Fruit fly (Drosophila melanogaster): ENCODE results near the gene mh.
A peak's percentile ranks its signal among the peaks of the same experiment; 100 is the strongest.

mh gene

dm6 chrX:15475367-15475789, at the start of gene mh:
Gene mh, minus strand, starts transcription at chrX:15475400.
- TF ChIP-seq Sin3A (optimal IDR thresholded peaks at IDR 0.05) (no peak), insv (optimal IDR thresholded peaks at IDR 0.05) (no peak), ttk (optimal IDR thresholded peaks at IDR 0.05) (no peak), h (optimal IDR thresholded peaks at IDR 0.05) (no peak), Myc (optimal IDR thresholded peaks at IDR 0.05) (no peak), psq (optimal IDR thresholded peaks at IDR 0.05) (no peak)

- TF ChIP-seq insv (optimal IDR thresholded peaks at IDR 0.05) = no peak
- no peak for TF ChIP-seq ttk (optimal IDR thresholded peaks at IDR 0.05)
- TF ChIP-seq Myc (optimal IDR thresholded peaks at IDR 0.05) = no peak
- TF ChIP-seq Sin3A (optimal IDR thresholded peaks at IDR 0.05) = no peak
- no peak for TF ChIP-seq psq (optimal IDR thresholded peaks at IDR 0.05)
- TF ChIP-seq h (optimal IDR thresholded peaks at IDR 0.05) = no peak
Measured at dm6 chrX:15522426-15523153, 47.4 kb upstream of the mh start.

dm6 chrX:15511399-15511798, 36.2 kb upstream of the mh start:
- no peak for TF ChIP-seq Myc (optimal IDR thresholded peaks at IDR 0.05)
- no peak for TF ChIP-seq Sin3A (optimal IDR thresholded peaks at IDR 0.05)
- no peak for TF ChIP-seq psq (optimal IDR thresholded peaks at IDR 0.05)
- no peak for TF ChIP-seq ttk (optimal IDR thresholded peaks at IDR 0.05)
- TF ChIP-seq h (optimal IDR thresholded peaks at IDR 0.05) = no peak
- no peak for TF ChIP-seq insv (optimal IDR thresholded peaks at IDR 0.05)

DNA sequence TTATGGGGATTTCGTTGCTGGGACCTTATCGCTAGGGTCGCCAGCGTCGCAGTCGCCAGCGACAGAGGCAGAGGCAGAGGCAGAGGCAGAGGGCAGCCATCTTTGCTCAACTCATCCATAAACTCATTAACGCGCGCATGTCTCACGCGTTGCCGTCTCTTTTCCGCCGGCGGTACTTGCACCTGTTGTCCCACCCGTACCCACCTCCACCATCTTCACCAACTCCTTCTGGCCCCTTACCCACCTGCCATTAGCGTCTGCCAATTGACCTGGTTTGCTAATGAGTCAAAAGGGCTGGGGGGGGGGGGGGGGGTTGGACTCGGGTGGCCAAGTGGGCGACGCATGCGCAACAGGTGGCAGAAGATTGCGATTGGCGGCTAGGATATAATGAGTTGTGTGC, 27.7 kb upstream of the mh start:
- TF ChIP-seq h (optimal IDR thresholded peaks at IDR 0.05) = no peak
- TF ChIP-seq ttk (optimal IDR thresholded peaks at IDR 0.05) = peak; percentile 54

- TF ChIP-seq Sin3A (optimal IDR thresholded peaks at IDR 0.05) = no peak
- TF ChIP-seq insv (optimal IDR thresholded peaks at IDR 0.05) = no peak
- TF ChIP-seq Myc (optimal IDR thresholded peaks at IDR 0.05) = no peak
Measured at dm6 chrX:15501706-15502267, 26.6 kb upstream of the mh start.

DNA sequence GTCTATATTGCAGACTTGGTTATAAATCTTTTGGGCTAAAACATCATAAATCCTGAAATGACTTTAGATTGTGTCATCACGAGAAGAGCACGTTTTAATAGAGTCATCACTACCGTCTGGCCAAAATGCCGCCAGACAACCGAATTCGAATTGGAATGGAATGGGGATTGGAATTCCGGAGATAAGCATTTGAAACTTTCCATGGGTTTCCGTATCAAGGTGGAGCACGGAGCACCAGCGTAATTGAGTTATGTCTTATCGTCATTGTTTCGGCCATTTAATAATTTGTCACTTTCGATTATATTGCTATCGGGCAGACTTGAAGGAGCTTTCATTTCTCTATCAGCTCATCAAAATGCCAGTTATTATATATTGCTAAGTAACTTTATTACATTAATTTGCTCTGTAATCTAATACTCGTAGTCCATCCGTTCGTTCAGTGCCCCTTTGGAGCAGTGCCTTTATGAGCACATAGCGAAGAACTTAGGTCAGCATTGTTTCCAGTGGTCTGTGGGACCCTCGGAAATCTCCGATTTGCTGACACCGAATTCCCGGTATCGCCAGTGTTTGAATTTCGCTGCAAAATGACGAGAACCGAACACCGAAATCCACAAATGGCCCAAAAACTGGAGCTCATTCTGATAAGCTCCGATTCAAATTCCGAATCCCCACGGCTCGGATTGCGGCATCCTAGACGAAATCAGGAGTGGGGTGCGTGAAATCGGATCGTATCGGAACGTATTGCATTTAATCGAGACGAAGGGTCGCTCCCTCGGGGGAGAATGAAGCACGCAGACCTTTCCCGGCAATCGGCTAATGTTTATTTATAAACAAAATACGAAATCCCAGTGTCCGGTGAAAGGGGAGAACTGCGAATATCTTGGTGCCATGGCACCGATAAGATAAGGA, 25.1 kb upstream of the mh start:
- no peak for TF ChIP-seq h (optimal IDR thresholded peaks at IDR 0.05)
- no peak for TF ChIP-seq psq (optimal IDR thresholded peaks at IDR 0.05)
- no peak for TF ChIP-seq Sin3A (optimal IDR thresholded peaks at IDR 0.05)
- no peak for TF ChIP-seq Myc (optimal IDR thresholded peaks at IDR 0.05)
- no peak for TF ChIP-seq insv (optimal IDR thresholded peaks at IDR 0.05)
- no peak for TF ChIP-seq ttk (optimal IDR thresholded peaks at IDR 0.05)

- no peak for TF ChIP-seq h (optimal IDR thresholded peaks at IDR 0.05)
- TF ChIP-seq Sin3A (optimal IDR thresholded peaks at IDR 0.05) = no peak
- no peak for TF ChIP-seq ttk (optimal IDR thresholded peaks at IDR 0.05)
- TF ChIP-seq psq (optimal IDR thresholded peaks at IDR 0.05) = no peak
- TF ChIP-seq Myc (optimal IDR thresholded peaks at IDR 0.05) = no peak
- TF ChIP-seq insv (optimal IDR thresholded peaks at IDR 0.05) = no peak
Measured at dm6 chrX:15498791-15499190, 23.6 kb upstream of the mh start.

dm6 chrX:15497440-15498271, 22.5 kb upstream of the mh start:
- TF ChIP-seq ttk (optimal IDR thresholded peaks at IDR 0.05) (no peak), h (optimal IDR thresholded peaks at IDR 0.05) (no peak), psq (optimal IDR thresholded peaks at IDR 0.05) (no peak), Myc (optimal IDR thresholded peaks at IDR 0.05) (no peak), Sin3A (optimal IDR thresholded peaks at IDR 0.05) (no peak), insv (optimal IDR thresholded peaks at IDR 0.05) (no peak)

dm6 chrX:15496651-15497409, 21.6 kb upstream of the mh start:
- no peak for TF ChIP-seq psq (optimal IDR thresholded peaks at IDR 0.05)
- TF ChIP-seq h (optimal IDR thresholded peaks at IDR 0.05) = no peak
- no peak for TF ChIP-seq insv (optimal IDR thresholded peaks at IDR 0.05)
- TF ChIP-seq Myc (optimal IDR thresholded peaks at IDR 0.05) = no peak
- no peak for TF ChIP-seq Sin3A (optimal IDR thresholded peaks at IDR 0.05)
- TF ChIP-seq ttk (optimal IDR thresholded peaks at IDR 0.05) = no peak

DNA sequence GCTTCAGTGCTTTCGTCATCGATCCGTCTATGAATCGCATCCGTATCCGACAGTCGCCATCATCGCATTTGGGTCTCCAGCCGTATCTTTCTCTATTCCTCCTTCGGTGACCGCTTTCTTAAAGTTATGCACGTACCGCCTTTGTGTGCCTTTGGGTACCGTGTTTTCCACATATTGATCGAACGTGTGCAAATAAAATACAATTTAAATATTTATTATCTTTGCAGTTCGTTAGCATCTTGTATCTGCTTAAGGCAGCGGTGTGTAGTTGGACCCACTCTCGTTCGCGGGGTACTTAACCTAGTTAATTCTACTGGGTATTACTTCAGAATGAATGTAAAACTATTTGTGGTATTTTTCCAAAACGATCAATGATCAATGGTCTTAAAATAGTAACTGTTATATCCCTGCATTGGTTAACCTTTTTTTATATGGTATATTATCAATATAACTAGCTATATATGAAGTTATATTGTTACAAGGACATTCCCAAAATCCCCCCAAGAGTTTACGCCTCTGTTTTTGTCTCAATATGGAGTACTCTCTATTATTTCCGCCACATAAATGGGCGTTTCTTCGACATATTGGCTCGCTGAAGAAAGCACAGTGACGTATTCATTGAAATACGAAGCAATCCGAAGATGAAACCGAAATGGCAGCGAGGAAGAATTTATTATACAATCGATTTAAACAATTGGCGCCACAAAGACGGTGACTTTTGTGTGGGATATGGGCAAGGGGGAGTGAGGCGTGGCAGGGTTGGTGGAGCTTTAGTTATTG, 20.6 kb upstream of the mh start:
- TF ChIP-seq Sin3A (optimal IDR thresholded peaks at IDR 0.05) (no peak), psq (optimal IDR thresholded peaks at IDR 0.05) (no peak), h (optimal IDR thresholded peaks at IDR 0.05) (no peak), Myc (optimal IDR thresholded peaks at IDR 0.05) (no peak)

Data from Kc167 (cell line).